Worm (Caenorhabditis elegans) whole organism, L2 larva: ENCODE results near the gene toe-2.

Source experiments
- C34F6.9 ChIP-seq: fragments of 150-350 bp; optimal IDR thresholded peaks from 2 replicates; lab custom pipeline; 2014; ENCODE audit warnings: missing biosample characterization, missing genetic modification characterization
- R02D3.7 ChIP-seq: fragments of 150-350 bp; optimal IDR thresholded peaks from 2 replicates; lab custom pipeline; 2014; ENCODE audit warnings: missing biosample characterization, missing genetic modification characterization
- Y55F3AM.14 ChIP-seq: fragments of 200-800 bp; sonication (Bioruptor generic); optimal IDR thresholded peaks from 2 replicates; lab custom pipeline; 2018; ENCODE audit warnings: mild to moderate bottlenecking, missing genetic modification characterization, missing compliant biosample characterization
- ZK546.5 ChIP-seq: sonication (generic microtip); optimal IDR thresholded peaks from 2 replicates; lab custom pipeline; 2017; ENCODE audit warnings: missing biosample characterization, missing genetic modification characterization
- alr-1 ChIP-seq: fragments of 150-350 bp; optimal IDR thresholded peaks from 2 replicates; lab custom pipeline; 2014; ENCODE audit warnings: missing biosample characterization, missing genetic modification characterization
- crh-2 ChIP-seq: sonication (generic microtip); optimal IDR thresholded peaks from 2 replicates; lab custom pipeline; 2017; ENCODE audit warnings: missing biosample characterization, missing genetic modification characterization
- dmd-4 ChIP-seq: sonication (generic microtip); optimal IDR thresholded peaks from 2 replicates; lab custom pipeline; 2017; ENCODE audit warnings: missing biosample characterization, missing genetic modification characterization
- egl-27 ChIP-seq: sonication (generic microtip); optimal IDR thresholded peaks from 3 replicates; lab custom pipeline; 2017; ENCODE audit warnings: missing biosample characterization, missing genetic modification reagents, missing genetic modification characterization
- elt-1 ChIP-seq: fragments of 150-350 bp; optimal IDR thresholded peaks from 2 replicates; lab custom pipeline; 2014; ENCODE audit warnings: missing biosample characterization, missing genetic modification characterization
- elt-3 ChIP-seq: sonication (generic microtip); optimal IDR thresholded peaks from 2 replicates; lab custom pipeline; 2017; ENCODE audit warnings: missing biosample characterization, missing genetic modification characterization
- fos-1 ChIP-seq: fragments of 150-350 bp; optimal IDR thresholded peaks from 2 replicates; lab custom pipeline; 2014; ENCODE audit warnings: missing biosample characterization, missing genetic modification characterization
- lin-39 ChIP-seq: fragments of 150-350 bp; optimal IDR thresholded peaks from 2 replicates; lab custom pipeline; 2014; ENCODE audit warnings: missing biosample characterization, missing genetic modification reagents, missing genetic modification characterization
- mab-5 ChIP-seq: fragments of 150-350 bp; optimal IDR thresholded peaks from 2 replicates; lab custom pipeline; 2014; ENCODE audit warnings: missing biosample characterization, missing genetic modification characterization
- mbf-1 ChIP-seq: sonication (generic microtip); optimal IDR thresholded peaks from 2 replicates; lab custom pipeline; 2017; ENCODE audit warnings: missing biosample characterization, missing genetic modification characterization
- nhr-11 ChIP-seq: fragments of 150-350 bp; optimal IDR thresholded peaks from 2 replicates; lab custom pipeline; 2014; ENCODE audit warnings: missing biosample characterization, missing genetic modification characterization
- nhr-12 ChIP-seq: fragments of 150-350 bp; optimal IDR thresholded peaks from 2 replicates; lab custom pipeline; 2014; ENCODE audit warnings: missing biosample characterization, missing genetic modification characterization
- nhr-23 ChIP-seq: fragments of 150-350 bp; optimal IDR thresholded peaks from 2 replicates; lab custom pipeline; 2014; ENCODE audit warnings: missing biosample characterization, missing genetic modification reagents, missing genetic modification characterization
- peb-1 ChIP-seq: fragments of 150-350 bp; optimal IDR thresholded peaks from 2 replicates; lab custom pipeline; 2014; ENCODE audit warnings: missing biosample characterization, missing genetic modification characterization
- skn-1 ChIP-seq: sonication (generic microtip); optimal IDR thresholded peaks from 2 replicates; lab custom pipeline; 2017; ENCODE audit warnings: missing biosample characterization, missing genetic modification characterization
- sma-3 ChIP-seq: sonication (generic microtip); optimal IDR thresholded peaks from 2 replicates; lab custom pipeline; 2016; ENCODE audit warnings: missing genetic modification reagents, missing genetic modification characterization, missing compliant biosample characterization
- sma-9 ChIP-seq, 2 experiments: fragments of 150-350 bp in 1 of 2; sonication (generic microtip) in 1 of 2; optimal IDR thresholded peaks; 2 replicates each; lab custom pipeline; 2014 to 2016; ENCODE audit warnings: missing genetic modification characterization in 2 of 2, mild to moderate bottlenecking in 1 of 2, missing biosample characterization in 1 of 2, missing compliant biosample characterization in 1 of 2, missing genetic modification reagents in 1 of 2, moderate library complexity in 1 of 2
- unc-55 ChIP-seq: fragments of 150-350 bp; sonication (generic microtip); optimal IDR thresholded peaks from 3 replicates; lab custom pipeline; 2014; ENCODE audit warnings: missing biosample characterization, missing genetic modification reagents, missing genetic modification characterization

The toe-2 gene

DNA sequence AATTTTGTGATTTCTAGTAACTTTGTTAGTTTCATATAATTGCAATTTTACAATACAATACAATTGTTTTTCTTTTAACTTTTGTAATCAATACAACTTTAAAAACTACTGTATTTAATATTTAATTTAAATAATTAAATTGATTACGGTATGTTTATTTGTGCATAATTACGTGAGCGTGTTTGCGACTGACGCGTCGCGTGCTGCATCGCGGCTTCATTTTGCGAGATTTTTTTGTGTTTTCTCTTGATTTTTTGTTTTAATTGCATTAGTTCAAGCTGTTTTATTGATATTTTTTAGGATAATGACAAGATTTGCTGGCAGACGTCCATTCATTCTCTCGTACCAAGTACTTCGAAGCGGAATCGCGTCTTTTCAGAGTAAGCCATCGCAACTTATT lies 44.5 kb downstream of the toe-2 start, which contains the start of gene T28D9.4:
TSS of gene T28D9.4 (plus strand) at position 301 of the 400 bp plus-strand sequence.
- TF ChIP-seq lin-39 (no peak), R02D3.7 (no peak), peb-1 (no peak)
- TF ChIP-seq, all 48 proteins: peak for 0

- no peak for TF ChIP-seq alr-1 (tag; lab: Kevin White, UChicago)
- TF ChIP-seq egl-27 (tag; lab: Kevin White, UChicago): no peak
- no peak for TF ChIP-seq nhr-11
- TF ChIP-seq ZK546.5: no peak
- no peak for TF ChIP-seq unc-55 (GFP tag; lab: Kevin White, UChicago)
- no peak for TF ChIP-seq C34F6.9 (tag; lab: Kevin White, UChicago)
- no peak for TF ChIP-seq nhr-12 (tag; lab: Kevin White, UChicago)
- TF ChIP-seq dmd-4 (tag; lab: Kevin White, UChicago): no peak
- no peak for TF ChIP-seq sma-3 (GFP tag; lab: Kevin White, UChicago)
Observed at ce11 chrII:6475180-6475737, 45.9 kb downstream of the toe-2 start, which contains the start of gene T28D9.16. TSS of gene T28D9.16 (plus strand) at chrII:6475687.

ce11 chrII:6470985-6471384 lies 50.2 kb downstream of the toe-2 start, which contains the start of gene dgk-5:
TSS of gene dgk-5 (minus strand) at chrII:6471085.
- no peak for TF ChIP-seq mab-5 (tag; lab: Kevin White, UChicago)
- no peak for TF ChIP-seq lin-39
- no peak for TF ChIP-seq elt-3 (tag; lab: Kevin White, UChicago)
- no peak for TF ChIP-seq crh-2 (tag; lab: Kevin White, UChicago)
- TF ChIP-seq nhr-23 (tag; lab: Kevin White, UChicago): no peak
- no peak for TF ChIP-seq fos-1 (tag; lab: Kevin White, UChicago)
- TF ChIP-seq Y55F3AM.14 (GFP tag; lab: Kevin White, UChicago): no peak
- no peak for TF ChIP-seq elt-1 (tag; lab: Kevin White, UChicago)
- no peak for TF ChIP-seq skn-1 (tag; lab: Kevin White, UChicago)
- TF ChIP-seq mbf-1 (tag; lab: Kevin White, UChicago): no peak

DNA sequence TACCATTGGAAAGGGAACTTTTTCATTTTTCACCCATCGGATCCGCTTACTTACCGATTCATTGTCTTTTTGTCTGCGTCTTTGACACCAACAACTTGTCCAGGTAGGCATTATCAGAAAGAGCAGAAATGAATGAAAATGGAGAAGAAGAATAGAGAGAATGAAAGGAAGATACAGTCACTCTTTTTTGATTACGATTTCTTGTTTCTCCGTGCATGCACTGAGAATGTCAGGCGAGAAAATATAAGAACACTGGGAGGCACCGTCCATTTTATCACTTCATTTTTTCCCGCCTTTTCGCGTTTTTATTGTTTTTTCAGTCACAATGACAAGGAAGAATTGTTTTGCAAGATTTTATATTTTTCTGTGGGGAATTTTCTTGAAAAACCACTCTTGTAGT lies 51.8 kb downstream of the toe-2 start:
- no peak for TF ChIP-seq sma-3 (GFP tag; lab: Kevin White, UChicago)
- peak; percentile 56 for TF ChIP-seq fos-1 (tag; lab: Kevin White, UChicago)
- TF ChIP-seq sma-9 (GFP tag; optimal IDR thresholded peaks at IDR 0.05; lab: Kevin White, UChicago): no peak
- TF ChIP-seq sma-9 (tag; optimal IDR thresholded peaks at IDR 0.05; lab: Kevin White, UChicago): no peak
- TF ChIP-seq ZK546.5: no peak
